Fruit fly (Drosophila melanogaster): ENCODE data around the gene robl37BC.

The robl37BC gene

dm6 chr2L:19051534-19052100, 41.0 kb downstream of the robl37BC start, which contains the start of gene Rpn3 (continued):
- TF ChIP-seq CG30431 (GFP tag; optimal IDR thresholded peaks at IDR 0.05) (peak; percentile 44), CG11093 (GFP tag; IDR thresholded peaks at IDR 0.05) (peak; percentile 68; the same call in 2 of the 3 replicates), CG17361 (GFP tag; IDR thresholded peaks at IDR 0.05) (peak; percentile 83), CG11085 (GFP tag; IDR thresholded peaks at IDR 0.05) (peak; percentile 69; the same call in 1 of the 2 replicates), CG6791 (GFP tag; IDR thresholded peaks at IDR 0.05; ENCODE audit: partially characterized antibody) (peak; percentile 71), CG3995 (GFP tag; optimal IDR thresholded peaks at IDR 0.05) (peak; percentile 41), HmgD (GFP tag; optimal IDR thresholded peaks at IDR 0.05) (peak; percentile 67), mld (GFP tag; IDR thresholded peaks at IDR 0.05; ENCODE audit: partially characterized antibody) (no peak), CG7839 (tag; optimal IDR thresholded peaks at IDR 0.05) (peak; percentile 82), psq (GFP tag; optimal IDR thresholded peaks at IDR 0.05) (peak; percentile 34), CG8944 (GFP tag; optimal IDR thresholded peaks at IDR 0.05) (peak; percentile 80), Sox102F (GFP tag; optimal IDR thresholded peaks at IDR 0.05) (peak; percentile 91), YL-1 (GFP tag; optimal IDR thresholded peaks at IDR 0.05) (peak; percentile 71), sens (GFP tag) (peak; percentile 97), wor (GFP tag; IDR thresholded peaks at IDR 0.05) (peak; percentile 71), HLH3B (GFP tag; IDR thresholded peaks at IDR 0.05) (peak; percentile 82), CG10274 (GFP tag; optimal IDR thresholded peaks at IDR 0.05) (peak; percentile 7), ems (GFP tag; optimal IDR thresholded peaks at IDR 0.05) (peak; percentile 80), Neu2 (GFP tag; optimal IDR thresholded peaks at IDR 0.05; ENCODE audit: borderline replicate concordance) (no peak), ac (GFP tag; optimal IDR thresholded peaks at IDR 0.05) (no peak), CG18262 (tag; optimal IDR thresholded peaks at IDR 0.05) (peak; percentile 85), CG12391 (tag; optimal IDR thresholded peaks at IDR 0.05) (peak; percentile 93), CG7357 (GFP tag; IDR thresholded peaks at IDR 0.05) (peak; percentile 47; the same call in 1 of the 3 replicates), PHDP (tag; optimal IDR thresholded peaks at IDR 0.05) (peak; percentile 83), CG4328 (GFP tag; optimal IDR thresholded peaks at IDR 0.05) (peak; percentile 36), jing (GFP tag; optimal IDR thresholded peaks at IDR 0.05) (no peak), CG1603 (tag; optimal IDR thresholded peaks at IDR 0.05) (peak; percentile 77), CG15514 (GFP tag; optimal IDR thresholded peaks at IDR 0.05) (peak; percentile 67), vfl (GFP tag; optimal IDR thresholded peaks at IDR 0.05) (peak; percentile 84), CG7987 (GFP tag; optimal IDR thresholded peaks at IDR 0.05) (peak; percentile 15), NC2β (GFP tag; optimal IDR thresholded peaks at IDR 0.05) (peak; percentile 88), CG4360 (GFP tag; IDR thresholded peaks at IDR 0.05) (no peak), ap (GFP tag; IDR thresholded peaks at IDR 0.05) (peak; percentile 80), CG31224 (GFP tag; IDR thresholded peaks at IDR 0.05) (peak; percentile 78), Antp (GFP tag; optimal IDR thresholded peaks at IDR 0.05) (peak; percentile 68), CG17612 (GFP tag; IDR thresholded peaks at IDR 0.05) (peak; percentile 83), NK7.1 (GFP tag; optimal IDR thresholded peaks at IDR 0.05) (peak; percentile 63), Nf-YC (tag; optimal IDR thresholded peaks at IDR 0.05) (peak; percentile 67), Hr78 (GFP tag; optimal IDR thresholded peaks at IDR 0.05) (no peak), CG6175 (GFP tag; IDR thresholded peaks at IDR 0.05) (peak; percentile 56; the same call in 1 of the 3 replicates), otp (GFP tag; IDR thresholded peaks at IDR 0.05) (peak; percentile 78), peb (GFP tag; IDR thresholded peaks at IDR 0.05) (peak; percentile 79), Med (GFP tag) (peak; percentile 96), nom (GFP tag; optimal IDR thresholded peaks at IDR 0.05) (peak; percentile 22), tin (GFP tag; optimal IDR thresholded peaks at IDR 0.05) (peak; percentile 81), NfI (GFP tag; optimal IDR thresholded peaks at IDR 0.05) (peak; percentile 79), CG17186 (GFP tag; optimal IDR thresholded peaks at IDR 0.05) (peak; percentile 18), ab (GFP tag; optimal IDR thresholded peaks at IDR 0.05) (peak; percentile 12), Dip2 (GFP tag; IDR thresholded peaks at IDR 0.05) (no peak), MESR4 (GFP tag; optimal IDR thresholded peaks at IDR 0.05) (peak; percentile 65)

Data from whole organism, embryonic.